Worm (Caenorhabditis elegans) whole organism, early embryonic: Measurements from ENCODE around the gene Y47D3B.4.

Experiments used
- B0310.2 ChIP-seq: sonication (generic microtip); optimal IDR thresholded peaks from 2 replicates; lab custom pipeline; 2016; ENCODE audit warnings: mild to moderate bottlenecking, missing genetic modification characterization, missing compliant biosample characterization
- F13C5.2 ChIP-seq: sonication (generic microtip); optimal IDR thresholded peaks from 2 replicates; lab custom pipeline; 2017; ENCODE audit warnings: mild to moderate bottlenecking, missing genetic modification characterization, inconsistent platforms, missing compliant biosample characterization
- aly-1 ChIP-seq: sonication (generic microtip); optimal IDR thresholded peaks from 2 replicates; lab custom pipeline; 2016; ENCODE audit warnings: missing genetic modification characterization, missing compliant biosample characterization
- ama-1 ChIP-seq: fragments of 150-350 bp; optimal IDR thresholded peaks from 2 replicates; lab custom pipeline; 2014
- ceh-13 ChIP-seq: fragments of 200-800 bp; sonication (Bioruptor generic); optimal IDR thresholded peaks from 2 replicates; lab custom pipeline; 2018; ENCODE audit warnings: mild to moderate bottlenecking, missing genetic modification characterization, missing compliant biosample characterization
- ceh-36 ChIP-seq: sonication (generic microtip); optimal IDR thresholded peaks from 2 replicates; lab custom pipeline; 2016; ENCODE audit warnings: missing genetic modification characterization, inconsistent platforms, missing compliant biosample characterization
- ets-7 ChIP-seq: sonication (generic microtip); optimal IDR thresholded peaks from 2 replicates; lab custom pipeline; 2016; ENCODE audit warnings: missing genotype, missing genetic modification characterization, missing compliant biosample characterization
- flt-1 ChIP-seq: fragments of 200-800 bp; sonication (Bioruptor generic); IDR thresholded peaks from 2 replicates; pipeline ENCODE4 v1.3.6; 2022; ENCODE audit warnings: missing genetic modification characterization, missing compliant biosample characterization
- hmbx-1 ChIP-seq: sonication (generic microtip); optimal IDR thresholded peaks from 2 replicates; lab custom pipeline; 2016; ENCODE audit warnings: mild to moderate bottlenecking, missing genetic modification characterization, missing compliant biosample characterization
- hmg-4 ChIP-seq: fragments of 200-800 bp; sonication (Bioruptor generic); optimal IDR thresholded peaks from 2 replicates; lab custom pipeline; 2018; ENCODE audit warnings: mild to moderate bottlenecking, missing genetic modification characterization, missing compliant biosample characterization
- hnd-1 ChIP-seq: sonication (generic microtip); optimal IDR thresholded peaks from 2 replicates; lab custom pipeline; 2016; ENCODE audit warnings: missing genetic modification characterization, missing compliant biosample characterization
- pes-1 ChIP-seq: fragments of 200-800 bp; sonication (Bioruptor generic); IDR thresholded peaks from 2 replicates; pipeline ENCODE4 v1.3.6; 2022; ENCODE audit warnings: missing genetic modification reagents, missing genetic modification characterization, missing compliant biosample characterization
- scrt-1 ChIP-seq: fragments of 200-800 bp; sonication (Bioruptor generic); IDR thresholded peaks from 2 replicates; pipeline ENCODE4 v1.3.6; 2022; ENCODE audit warnings: missing genetic modification characterization, missing compliant biosample characterization
- sea-1 ChIP-seq: fragments of 200-800 bp; sonication (Bioruptor generic); conservative IDR thresholded peaks from 2 replicates; pipeline ENCODE4 v1.3.6; 2022; ENCODE audit warnings: missing genetic modification characterization, missing compliant biosample characterization
- tbx-11 ChIP-seq: fragments of 200-800 bp; sonication (Bioruptor generic); IDR thresholded peaks from 2 replicates; pipeline ENCODE4 v1.3.6; 2022; ENCODE audit warnings: missing genetic modification characterization, missing compliant biosample characterization
- tbx-37 ChIP-seq: fragments of 200-800 bp; sonication (Bioruptor generic); conservative IDR thresholded peaks from 2 replicates; pipeline ENCODE4 v1.3.6; 2022; ENCODE audit warnings: missing genetic modification reagents, missing genetic modification characterization, missing compliant biosample characterization
- tra-4 ChIP-seq: sonication (generic microtip); optimal IDR thresholded peaks from 2 replicates; lab custom pipeline; 2017; ENCODE audit warnings: missing genetic modification characterization, missing compliant biosample characterization

The Y47D3B.4 gene

DNA sequence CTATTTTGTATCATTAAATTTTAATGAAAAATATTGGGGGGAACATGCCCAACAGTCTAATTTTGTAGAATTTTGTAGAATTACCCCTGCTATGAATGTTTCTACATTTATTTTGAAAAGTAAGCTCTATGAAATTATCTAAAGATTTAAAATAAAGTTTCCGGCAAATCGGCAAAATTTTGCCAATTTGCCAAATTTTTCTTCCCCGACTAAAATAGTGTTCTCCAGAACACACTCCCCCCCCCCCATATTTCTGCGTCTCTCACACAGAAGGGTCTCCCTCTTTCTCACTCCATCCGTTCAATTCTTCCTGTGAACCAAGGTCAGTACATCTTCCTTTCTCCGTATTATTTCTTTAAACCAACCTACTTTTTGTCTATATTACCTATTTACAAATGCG is at the start of gene Y47D3B.4:
Gene Y47D3B.4 (plus strand): TSS at position 301 of the 400 bp plus-strand sequence.
- TF ChIP-seq flt-1 (GFP tag; lab: Robert Waterston, UW): no peak
- no peak for TF ChIP-seq F13C5.2
- no peak for TF ChIP-seq hmg-4 (GFP tag; lab: Kevin White, UChicago)
- TF ChIP-seq aly-1 (tag; lab: Kevin White, UChicago): no peak
- TF ChIP-seq ceh-13 (GFP tag; lab: Kevin White, UChicago): no peak
- TF ChIP-seq sea-1 (GFP tag; lab: Robert Waterston, UW): no peak
- no peak for TF ChIP-seq hnd-1 (tag; lab: Kevin White, UChicago)

- TF ChIP-seq aly-1 (tag; lab: Kevin White, UChicago) (no peak), hmbx-1 (tag; lab: Kevin White, UChicago) (no peak)
Observed at ce11 chrIII:11355758-11356323, 49.3 kb upstream of the Y47D3B.4 start.

ce11 chrIII:11357418-11357817 is 47.7 kb upstream of the Y47D3B.4 start:
- TF ChIP-seq ceh-13 (GFP tag; lab: Kevin White, UChicago) (no peak), ceh-36 (tag; lab: Kevin White, UChicago) (no peak), F13C5.2 (no peak)

DNA sequence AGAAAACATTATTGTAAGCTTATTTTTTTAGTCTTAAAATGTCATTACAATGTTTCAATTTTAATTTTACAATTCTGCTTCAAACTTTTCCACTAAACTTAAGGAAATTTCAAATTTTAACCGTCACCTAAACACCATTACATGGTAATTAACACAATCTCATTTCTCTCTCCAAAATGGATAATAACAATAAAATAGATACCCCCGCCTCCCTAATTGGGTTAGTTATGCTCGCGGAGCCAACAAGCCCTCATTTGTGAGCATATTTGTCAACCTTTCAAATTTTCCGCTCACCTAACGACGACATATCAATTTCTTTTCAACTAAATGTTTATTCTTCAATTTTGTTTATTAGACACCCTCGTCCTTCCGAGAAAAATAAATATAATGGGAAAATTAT is 46.9 kb upstream of the Y47D3B.4 start:
- TF ChIP-seq ceh-36 (tag; lab: Kevin White, UChicago) (no peak), tra-4 (tag; lab: Kevin White, UChicago) (no peak), ceh-13 (GFP tag; lab: Kevin White, UChicago) (no peak), hmbx-1 (tag; lab: Kevin White, UChicago) (no peak), scrt-1 (GFP tag; lab: Robert Waterston, UW) (no peak), F13C5.2 (no peak), ets-7 (tag; lab: Kevin White, UChicago) (no peak), aly-1 (tag; lab: Kevin White, UChicago) (no peak), flt-1 (GFP tag; lab: Robert Waterston, UW) (no peak), hnd-1 (tag; lab: Kevin White, UChicago) (no peak), B0310.2 (tag; lab: Kevin White, UChicago) (no peak), tbx-11 (no peak), hmg-4 (GFP tag; lab: Kevin White, UChicago) (no peak)

- TF ChIP-seq aly-1 (tag; lab: Kevin White, UChicago): no peak
- no peak for TF ChIP-seq tbx-37 (GFP tag; lab: Robert Waterston, UW)
- no peak for TF ChIP-seq F13C5.2
- TF ChIP-seq ceh-13 (GFP tag; lab: Kevin White, UChicago): no peak
- no peak for TF ChIP-seq ceh-36 (tag; lab: Kevin White, UChicago)
- TF ChIP-seq pes-1 (GFP tag; lab: Robert Waterston, UW): no peak
- TF ChIP-seq tra-4 (tag; lab: Kevin White, UChicago): no peak
- TF ChIP-seq hnd-1 (tag; lab: Kevin White, UChicago): no peak
- no peak for TF ChIP-seq ets-7 (tag; lab: Kevin White, UChicago)
- no peak for TF ChIP-seq B0310.2 (tag; lab: Kevin White, UChicago)
- TF ChIP-seq hmbx-1 (tag; lab: Kevin White, UChicago): no peak
- TF ChIP-seq flt-1 (GFP tag; lab: Robert Waterston, UW): no peak
Observed at ce11 chrIII:11359422-11359821, 45.7 kb upstream of the Y47D3B.4 start.

- TF ChIP-seq B0310.2 (tag; lab: Kevin White, UChicago): no peak
- TF ChIP-seq F13C5.2: no peak
- no peak for TF ChIP-seq ets-7 (tag; lab: Kevin White, UChicago)
- no peak for TF ChIP-seq ama-1 (lab: Kevin White, UChicago)
- TF ChIP-seq tbx-37 (GFP tag; lab: Robert Waterston, UW): no peak
- no peak for TF ChIP-seq hnd-1 (tag; lab: Kevin White, UChicago)
- TF ChIP-seq pes-1 (GFP tag; lab: Robert Waterston, UW): no peak
- TF ChIP-seq flt-1 (GFP tag; lab: Robert Waterston, UW): no peak
- TF ChIP-seq hmbx-1 (tag; lab: Kevin White, UChicago): no peak
Observed at ce11 chrIII:11360156-11360555, 45.0 kb upstream of the Y47D3B.4 start, which contains the start of gene T28D6.4. TSS of gene T28D6.4 (plus strand) at chrIII:11360456.

ce11 chrIII:11361394-11361793 is 43.8 kb upstream of the Y47D3B.4 start:
- TF ChIP-seq ceh-13 (GFP tag; lab: Kevin White, UChicago): no peak
- no peak for TF ChIP-seq aly-1 (tag; lab: Kevin White, UChicago)
- no peak for TF ChIP-seq hmbx-1 (tag; lab: Kevin White, UChicago)
- no peak for TF ChIP-seq sea-1 (GFP tag; lab: Robert Waterston, UW)

DNA sequence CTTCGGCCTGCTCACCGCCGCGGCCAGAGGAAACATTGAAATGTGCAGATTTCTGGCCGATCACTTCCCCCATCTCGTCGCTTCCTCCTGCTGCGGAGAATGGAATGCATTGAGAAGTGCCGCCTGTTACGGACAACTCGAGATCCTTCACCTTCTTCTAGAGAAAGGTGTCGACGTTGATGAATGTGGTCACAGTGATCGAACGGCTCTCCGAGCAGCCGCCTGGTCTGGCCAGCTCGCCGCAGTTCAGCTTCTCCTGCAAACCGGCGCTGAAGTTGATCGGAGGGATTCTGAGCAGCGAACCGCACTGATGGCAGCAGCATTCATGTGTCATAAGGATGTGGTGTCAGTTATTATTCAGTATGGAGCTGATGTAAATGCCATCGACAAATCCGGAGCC is 42.2 kb upstream of the Y47D3B.4 start:
- TF ChIP-seq scrt-1 (GFP tag; lab: Robert Waterston, UW): no peak
- peak; percentile 15 for TF ChIP-seq hmg-4 (GFP tag; lab: Kevin White, UChicago)
- TF ChIP-seq hmbx-1 (tag; lab: Kevin White, UChicago): no peak
- no peak for TF ChIP-seq ceh-36 (tag; lab: Kevin White, UChicago)
- no peak for TF ChIP-seq pes-1 (GFP tag; lab: Robert Waterston, UW)
- TF ChIP-seq ama-1 (lab: Kevin White, UChicago): no peak
